Fruit fly (Drosophila melanogaster): ENCODE results near the gene CG5860.

The CG5860 gene

DNA sequence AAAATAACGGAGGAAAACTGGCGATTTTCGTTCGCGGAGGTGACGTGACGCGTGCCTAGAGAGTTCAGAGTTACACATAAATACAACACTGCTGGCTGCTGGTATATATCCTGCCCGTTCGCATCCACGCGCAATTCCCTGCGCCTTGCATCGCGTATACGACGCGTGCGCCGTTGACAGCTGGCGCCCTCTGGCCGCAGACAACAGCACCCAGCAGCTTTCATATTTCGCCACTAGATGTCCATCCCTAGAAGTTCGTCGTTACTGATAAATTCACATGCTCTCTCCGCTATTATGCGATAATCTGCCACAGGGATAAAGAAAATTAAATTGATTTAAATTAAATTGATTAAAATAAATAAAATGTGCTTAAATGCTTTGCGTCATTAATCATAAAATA lies 7.0 kb upstream of the CG5860 start, which contains the start of gene Sur-8 (continued):
- TF ChIP-seq gcm (GFP tag; optimal IDR thresholded peaks at IDR 0.05): no peak
- peak; percentile 5 for TF ChIP-seq crc (GFP tag; optimal IDR thresholded peaks at IDR 0.05)
- TF ChIP-seq CG18619 (GFP tag; optimal IDR thresholded peaks at IDR 0.05): peak; percentile 55
- peak; percentile 53; the same call in 1 of the 2 replicates for TF ChIP-seq ssp (GFP tag; IDR thresholded peaks at IDR 0.05)
- TF ChIP-seq CG30020 (tag; optimal IDR thresholded peaks at IDR 0.05): no peak
- peak; percentile 37; the same call in 1 of the 2 replicates for TF ChIP-seq ap (GFP tag; IDR thresholded peaks at IDR 0.05)
- peak; percentile 49 for TF ChIP-seq stwl (tag; optimal IDR thresholded peaks at IDR 0.05)
- peak in 1 of 2 experiments; percentile 17 for TF ChIP-seq Hr51 (GFP tag; optimal IDR thresholded peaks at IDR 0.05)
- peak; percentile 12 for TF ChIP-seq odd (GFP tag; optimal IDR thresholded peaks at IDR 0.05)
- no peak for TF ChIP-seq CkIIα-i1 (GFP tag; IDR thresholded peaks at IDR 0.05)
- TF ChIP-seq lola (GFP tag; optimal IDR thresholded peaks at IDR 0.05): no peak
- TF ChIP-seq HLH54F (GFP tag; optimal IDR thresholded peaks at IDR 0.05): peak; percentile 43
- peak; percentile 71; the same call in 1 of the 2 replicates for TF ChIP-seq CG14014 (GFP tag; IDR thresholded peaks at IDR 0.05)
- 0 out of 3 replicates have a peak, but pooled peaks have one; percentile 58 for TF ChIP-seq so (GFP tag; IDR thresholded peaks at IDR 0.05)
- TF ChIP-seq CG34376 (GFP tag; optimal IDR thresholded peaks at IDR 0.05): peak; percentile 39
- peak; percentile 47; the same call in 1 of the 2 replicates for TF ChIP-seq CG31224 (GFP tag; IDR thresholded peaks at IDR 0.05)
- no peak for TF ChIP-seq fd102C (GFP tag; optimal IDR thresholded peaks at IDR 0.05)
- no peak for TF ChIP-seq nerfin-1 (tag; optimal IDR thresholded peaks at IDR 0.05)
- TF ChIP-seq luna (GFP tag; optimal IDR thresholded peaks at IDR 0.05): peak; percentile 48
- TF ChIP-seq ERR (GFP tag; optimal IDR thresholded peaks at IDR 0.05): no peak
- TF ChIP-seq Optix (GFP tag; IDR thresholded peaks at IDR 0.05): peak; percentile 75
- TF ChIP-seq crp (GFP tag; optimal IDR thresholded peaks at IDR 0.05): no peak
- TF ChIP-seq H2.0 (GFP tag; IDR thresholded peaks at IDR 0.05): peak; percentile 62
- no peak for TF ChIP-seq CG15073 (GFP tag; optimal IDR thresholded peaks at IDR 0.05)
- no peak for TF ChIP-seq CG32767 (GFP tag; IDR thresholded peaks at IDR 0.05)
- peak; percentile 67 for TF ChIP-seq CG33213 (GFP tag; optimal IDR thresholded peaks at IDR 0.05)
- peak; percentile 96 for TF ChIP-seq CG11456 (GFP tag; IDR thresholded peaks at IDR 0.05)
- no peak for TF ChIP-seq jing (GFP tag; optimal IDR thresholded peaks at IDR 0.05)
- 0 out of 2 replicates have a peak, but pooled peaks have one; percentile 20 for TF ChIP-seq tna (GFP tag; IDR thresholded peaks at IDR 0.05; ENCODE audit: partially characterized antibody)
- TF ChIP-seq Dad (GFP tag; optimal IDR thresholded peaks at IDR 0.05): peak; percentile 10
- no peak for TF ChIP-seq Fer2 (tag; optimal IDR thresholded peaks at IDR 0.05)
- no peak for TF ChIP-seq Ssrp (tag; optimal IDR thresholded peaks at IDR 0.05)
- peak; percentile 71 for TF ChIP-seq CG4730 (GFP tag; IDR thresholded peaks at IDR 0.05)
- TF ChIP-seq Gug (GFP tag; IDR thresholded peaks at IDR 0.05): peak; percentile 62; the same call in 2 of the 4 replicates
- TF ChIP-seq CG17912 (GFP tag; optimal IDR thresholded peaks at IDR 0.05): peak; percentile 61
- peak; percentile 39 for TF ChIP-seq Adf1 (GFP tag; IDR thresholded peaks at IDR 0.05)
- TF ChIP-seq trem (tag; optimal IDR thresholded peaks at IDR 0.05): no peak
- 0 out of 2 replicates have a peak, but pooled peaks have one; percentile 14 for TF ChIP-seq aop (GFP tag; IDR thresholded peaks at IDR 0.05)
- peak; percentile 30 for TF ChIP-seq ATbp (GFP tag; optimal IDR thresholded peaks at IDR 0.05)
- TF ChIP-seq CG31441 (GFP tag; IDR thresholded peaks at IDR 0.05): peak; percentile 20; the same call in 1 of the 2 replicates
- no peak for TF ChIP-seq seq (GFP tag; IDR thresholded peaks at IDR 0.05)
- TF ChIP-seq Neu2 (GFP tag; optimal IDR thresholded peaks at IDR 0.05; ENCODE audit: borderline replicate concordance): no peak
- no peak for TF ChIP-seq tll (GFP tag; optimal IDR thresholded peaks at IDR 0.05)
- peak; percentile 40 for TF ChIP-seq Mad (GFP tag; optimal IDR thresholded peaks at IDR 0.05)
- TF ChIP-seq Max (GFP tag; optimal IDR thresholded peaks at IDR 0.05): no peak
- no peak for TF ChIP-seq Lpt (GFP tag; optimal IDR thresholded peaks at IDR 0.05)
- peak; percentile 31 for TF ChIP-seq dm (GFP tag; optimal IDR thresholded peaks at IDR 0.05)
- TF ChIP-seq Blimp-1 (GFP tag; optimal IDR thresholded peaks at IDR 0.05): peak; percentile 31
- TF ChIP-seq Ravus (GFP tag; IDR thresholded peaks at IDR 0.05): no peak; the same call in 1 of the 2 replicates
- no peak for TF ChIP-seq gro (GFP tag; optimal IDR thresholded peaks at IDR 0.05)

Data from whole organism, embryonic.